Fruit fly (Drosophila melanogaster) whole organism, wandering third instar larva: ENCODE measurements around the gene CG17300.

Experiments used
- Abd-B ChIP-seq: fragments of >200 bp; optimal IDR thresholded peaks from 2 replicates; lab custom pipeline; 2017; ENCODE audit warnings: missing biosample characterization, missing genetic modification characterization
- CG32264 ChIP-seq: fragments of 200-800 bp; sonication (Bioruptor generic); optimal IDR thresholded peaks from 2 replicates; lab custom pipeline; 2016; ENCODE audit warnings: missing biosample characterization, missing genetic modification characterization
- CG9705 ChIP-seq: fragments of 200-800 bp; sonication (Bioruptor generic); optimal IDR thresholded peaks from 2 replicates; lab custom pipeline; 2018; ENCODE audit warnings: missing biosample characterization, mild to moderate bottlenecking, missing genetic modification characterization
- CrebA ChIP-seq: fragments of 200-800 bp; sonication (Bioruptor generic); optimal IDR thresholded peaks from 2 replicates; lab custom pipeline; 2016; ENCODE audit warnings: missing biosample characterization, mild to moderate bottlenecking, missing genetic modification characterization, borderline replicate concordance
- Dfd ChIP-seq: fragments of >200 bp; optimal IDR thresholded peaks from 2 replicates; lab custom pipeline; 2017; ENCODE audit warnings: missing biosample characterization, missing genetic modification characterization
- Dif ChIP-seq: fragments of 200-275, 200-300 bp; sonication (Bioruptor generic); optimal IDR thresholded peaks from 2 replicates; lab custom pipeline; 2018; ENCODE audit warnings: missing biosample characterization, missing genetic modification characterization; ENCODE audit not compliant: partially characterized antibody
- GATAd ChIP-seq: sonication (Bioruptor generic); optimal IDR thresholded peaks from 2 replicates; lab custom pipeline; 2016; ENCODE audit warnings: missing biosample characterization, missing genetic modification characterization
- HLH106 ChIP-seq: fragments of 200-800 bp; optimal IDR thresholded peaks from 3 replicates; lab custom pipeline; 2019; ENCODE audit warnings: missing biosample characterization, mild to moderate bottlenecking, missing genetic modification characterization, moderate library complexity
- Hnf4 ChIP-seq: fragments of 200-800 bp; sonication (Bioruptor generic); optimal IDR thresholded peaks from 2 replicates; lab custom pipeline; 2016; ENCODE audit warnings: missing biosample characterization, mild to moderate bottlenecking, missing genetic modification characterization
- Hr83 ChIP-seq: fragments of 200-300 bp; sonication (Bioruptor generic); optimal IDR thresholded peaks from 2 replicates; lab custom pipeline; 2016; ENCODE audit warnings: missing biosample characterization, mild to moderate bottlenecking, missing genetic modification characterization, moderate library complexity; ENCODE audit not compliant: poor library complexity, severe bottlenecking
- Jra ChIP-seq: sonication (Bioruptor generic); optimal IDR thresholded peaks from 2 replicates; lab custom pipeline; 2016; ENCODE audit warnings: missing biosample characterization, missing genetic modification characterization
- Mio ChIP-seq: sonication (Bioruptor generic); optimal IDR thresholded peaks from 2 replicates; lab custom pipeline; 2016; ENCODE audit warnings: missing biosample characterization, missing genetic modification characterization
- OdsH ChIP-seq: fragments of 200-800 bp; sonication (Bioruptor generic); optimal IDR thresholded peaks from 2 replicates; lab custom pipeline; 2016; ENCODE audit warnings: missing biosample characterization, mild to moderate bottlenecking, missing genetic modification characterization
- Rel ChIP-seq, 2 experiments: fragments of 200-800 bp; sonication (Bioruptor generic) in 1 of 2; optimal IDR thresholded peaks; 2 replicates in 1 of 2; 3 replicates in 1 of 2; lab custom pipeline; 2016 to 2019; ENCODE audit warnings: mild to moderate bottlenecking in 2 of 2, missing biosample characterization in 2 of 2, missing genetic modification characterization in 2 of 2, moderate library complexity in 1 of 2
- Sp1 ChIP-seq: fragments of 200-800 bp; sonication (Bioruptor generic); optimal IDR thresholded peaks from 3 replicates; lab custom pipeline; 2019; ENCODE audit warnings: missing biosample characterization, mild to moderate bottlenecking, missing genetic modification characterization, moderate library complexity
- Vsx2 ChIP-seq: fragments of 200-300, 225-300 bp; sonication (Bioruptor generic); optimal IDR thresholded peaks from 2 replicates; lab custom pipeline; 2018; ENCODE audit warnings: missing biosample characterization, missing genetic modification characterization; ENCODE audit not compliant: partially characterized antibody
- br ChIP-seq: fragments of 200-800 bp; sonication (Bioruptor generic); optimal IDR thresholded peaks from 2 replicates; lab custom pipeline; 2016; ENCODE audit warnings: missing biosample characterization, missing genetic modification characterization
- brk ChIP-seq: fragments of 200-800 bp; sonication (Bioruptor generic); optimal IDR thresholded peaks from 2 replicates; lab custom pipeline; 2016; ENCODE audit warnings: missing biosample characterization, mild to moderate bottlenecking, missing genetic modification characterization
- dl ChIP-seq, 2 experiments: fragments of 175-275, 200-275 bp in 1 of 2; fragments of 200-275 bp in 1 of 2; sonication (Bioruptor generic); optimal IDR thresholded peaks; lab custom pipeline; 2018; ENCODE audit warnings: mild to moderate bottlenecking in 2 of 2, missing biosample characterization in 2 of 2, missing genetic modification characterization in 2 of 2, moderate library complexity in 2 of 2; ENCODE audit not compliant: partially characterized antibody in 2 of 2, insufficient read depth in 1 of 2
- dsf ChIP-seq: sonication (Bioruptor generic); optimal IDR thresholded peaks from 2 replicates; lab custom pipeline; 2016; ENCODE audit warnings: missing biosample characterization, missing genetic modification characterization, borderline replicate concordance
- ey ChIP-seq: fragments of 200-800 bp; sonication (Bioruptor generic); optimal IDR thresholded peaks from 2 replicates; lab custom pipeline; 2016; ENCODE audit warnings: missing biosample characterization, missing genetic modification characterization
- foxo ChIP-seq, 2 experiments: fragments of 200-800 bp; sonication (Bioruptor generic); optimal IDR thresholded peaks; 2 replicates in 1 of 2; 3 replicates in 1 of 2; lab custom pipeline; 2016 to 2017; ENCODE audit warnings: missing biosample characterization in 2 of 2, missing genetic modification characterization in 2 of 2
- fru ChIP-seq: fragments of 200-800 bp; sonication (Bioruptor generic); optimal IDR thresholded peaks from 3 replicates; lab custom pipeline; 2016; ENCODE audit warnings: missing biosample characterization, mild to moderate bottlenecking, missing genetic modification characterization
- h ChIP-seq: fragments of 200-800 bp; sonication (Bioruptor generic); optimal IDR thresholded peaks from 3 replicates; lab custom pipeline; 2016; ENCODE audit warnings: missing biosample characterization, mild to moderate bottlenecking, missing genetic modification characterization
- jim ChIP-seq: fragments of 175-275, 200-325 bp; sonication (Bioruptor generic); optimal IDR thresholded peaks from 2 replicates; lab custom pipeline; 2016; ENCODE audit warnings: missing biosample characterization, mild to moderate bottlenecking, missing genetic modification characterization
- lola ChIP-seq: fragments of >200 bp; optimal IDR thresholded peaks from 2 replicates; lab custom pipeline; 2017; ENCODE audit warnings: missing biosample characterization, missing genetic modification characterization
- pan ChIP-seq: fragments of >200 bp; optimal IDR thresholded peaks from 2 replicates; lab custom pipeline; 2017
- psq ChIP-seq: fragments of 200-800 bp; sonication (Bioruptor generic); optimal IDR thresholded peaks from 3 replicates; lab custom pipeline; 2017; ENCODE audit warnings: missing biosample characterization, mild to moderate bottlenecking, missing genetic modification characterization, moderate library complexity
- rgr ChIP-seq: fragments of 200-800 bp; sonication (Bioruptor generic); optimal IDR thresholded peaks from 3 replicates; lab custom pipeline; 2016; ENCODE audit warnings: missing biosample characterization, mild to moderate bottlenecking, missing genetic modification characterization
- sage ChIP-seq: fragments of 200-800 bp; sonication (Bioruptor generic); optimal IDR thresholded peaks from 2 replicates; lab custom pipeline; 2016; ENCODE audit warnings: missing biosample characterization, mild to moderate bottlenecking, missing genetic modification characterization
- sv ChIP-seq: fragments of 200-800 bp; sonication (Bioruptor generic); optimal IDR thresholded peaks from 3 replicates; lab custom pipeline; 2016; ENCODE audit warnings: missing biosample characterization, missing genetic modification characterization
- tai ChIP-seq: sonication (Bioruptor generic); optimal IDR thresholded peaks from 2 replicates; lab custom pipeline; 2016; ENCODE audit warnings: missing biosample characterization, missing genetic modification characterization
- usp ChIP-seq: fragments of >200 bp; optimal IDR thresholded peaks from 2 replicates; lab custom pipeline; 2017; ENCODE audit warnings: missing biosample characterization, missing genetic modification characterization
- woc ChIP-seq: sonication (Bioruptor generic); optimal IDR thresholded peaks from 2 replicates; lab custom pipeline; 2016; ENCODE audit warnings: missing biosample characterization, mild to moderate bottlenecking, missing genetic modification characterization

The CG17300 gene

DNA sequence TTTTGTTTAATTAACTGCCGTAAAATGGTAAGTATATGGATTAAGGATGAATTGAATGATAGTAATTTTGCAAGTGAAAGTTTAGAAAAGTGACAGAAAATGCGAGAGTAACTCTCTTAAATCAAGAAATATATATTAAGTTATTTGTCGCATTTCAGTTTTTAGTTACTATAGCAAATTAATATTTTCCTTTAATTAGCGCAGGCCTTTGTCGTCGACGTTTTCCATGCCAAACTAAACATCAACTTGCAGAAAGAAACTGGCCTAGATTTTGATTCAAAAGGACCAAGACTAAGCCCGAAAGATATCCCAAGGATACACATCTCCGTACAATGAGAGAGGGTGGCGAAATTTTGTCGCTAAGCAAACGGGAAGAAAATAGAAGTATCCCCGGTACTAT lies at the start of gene CG17300:
Gene CG17300 (minus strand): TSS at position 101 of the 400 bp plus-strand sequence.
- TF ChIP-seq rgr (GFP tag; lab: Kevin White, UChicago) (no peak), CG9705 (GFP tag; lab: Kevin White, UChicago) (no peak), woc (GFP tag; lab: Kevin White, UChicago) (no peak), ey (GFP tag; lab: Kevin White, UChicago) (no peak), pan (lab: Kevin White, UChicago) (no peak), Hr83 (GFP tag; lab: Kevin White, UChicago) (no peak), Dif (GFP tag; lab: Kevin White, UChicago) (no peak), tai (no peak), HLH106 (tag; lab: Kevin White, UChicago) (no peak), OdsH (GFP tag; lab: Kevin White, UChicago) (no peak), GATAd (GFP tag; lab: Kevin White, UChicago) (no peak), Jra (no peak), dsf (no peak), psq (GFP tag; lab: Kevin White, UChicago) (no peak), sage (GFP tag; lab: Kevin White, UChicago) (no peak), Rel (GFP tag; optimal IDR thresholded peaks at IDR 0.05; lab: Kevin White, UChicago) (no peak), Rel (tag; optimal IDR thresholded peaks at IDR 0.05; lab: Kevin White, UChicago) (no peak)

DNA sequence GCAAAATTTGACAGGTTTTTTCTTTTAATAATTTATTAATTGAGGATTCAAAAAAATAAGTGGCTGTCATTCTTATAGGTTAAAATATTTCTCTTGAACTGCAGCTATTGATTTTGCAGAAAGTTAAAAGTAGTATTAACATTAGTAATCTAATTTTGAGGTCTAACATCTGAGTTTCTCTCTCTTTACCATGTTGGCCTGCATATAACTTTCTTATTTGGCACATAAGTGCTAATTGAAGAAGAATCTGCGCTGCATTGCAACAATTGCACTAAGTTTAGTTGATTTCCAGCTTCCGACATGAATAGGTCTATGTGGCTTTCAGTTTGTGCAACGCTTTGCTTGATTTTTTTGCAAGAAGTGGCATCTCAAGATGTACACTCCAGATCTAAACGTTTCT lies 48.9 kb upstream of the CG17300 start, which contains the start of gene CG33262:
Gene CG33262 (plus strand): TSS at position 301 of the 400 bp plus-strand sequence.
- TF ChIP-seq lola (GFP tag; lab: Kevin White, UChicago), result no peak
- TF ChIP-seq Mio (GFP tag; lab: Kevin White, UChicago), result no peak
- TF ChIP-seq Vsx2 (GFP tag; lab: Kevin White, UChicago), result no peak
- no peak for TF ChIP-seq pan (lab: Kevin White, UChicago)
- no peak for TF ChIP-seq rgr (GFP tag; lab: Kevin White, UChicago)
- no peak for TF ChIP-seq sv (GFP tag; lab: Kevin White, UChicago)
- TF ChIP-seq CG32264 (GFP tag; lab: Kevin White, UChicago), result no peak

DNA sequence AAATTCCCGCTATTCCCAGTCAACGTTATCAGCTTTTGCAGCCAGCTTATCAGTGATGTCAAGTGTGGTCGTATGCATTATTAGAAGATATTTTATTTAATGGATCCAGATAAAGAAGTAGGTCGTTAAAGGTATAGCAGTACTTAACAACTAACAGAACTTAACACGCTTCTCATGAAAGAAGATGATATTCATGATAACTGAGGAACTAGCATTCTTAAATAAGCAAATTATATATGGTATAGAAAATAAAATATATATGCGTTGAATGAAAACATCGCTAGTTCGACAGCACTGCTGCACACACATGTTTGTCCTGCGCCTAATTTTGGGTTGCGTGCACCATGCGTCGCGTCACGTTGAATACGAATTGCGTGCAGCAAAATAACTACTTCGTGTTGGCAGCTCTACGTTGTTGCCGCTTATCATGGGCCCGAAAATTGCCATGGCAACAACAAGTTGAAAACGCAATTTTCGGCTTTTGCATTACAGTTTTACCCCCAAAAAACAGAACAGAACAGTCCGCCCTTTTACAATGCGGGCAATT lies 48.4 kb upstream of the CG17300 start:
- TF ChIP-seq woc (GFP tag; lab: Kevin White, UChicago) (no peak), CrebA (GFP tag; lab: Kevin White, UChicago) (no peak), h (no peak), Jra (no peak), CG9705 (GFP tag; lab: Kevin White, UChicago) (no peak), HLH106 (tag; lab: Kevin White, UChicago) (no peak), br (no peak), usp (GFP tag; lab: Kevin White, UChicago) (no peak), dl (GFP tag; optimal IDR thresholded peaks at IDR 0.05; lab: Kevin White, UChicago; ENCODE audit: insufficient read depth in 1 of 2, partially characterized antibody in 2 of 2) (no peak), Mio (GFP tag; lab: Kevin White, UChicago) (no peak), brk (GFP tag; lab: Kevin White, UChicago) (no peak), OdsH (GFP tag; lab: Kevin White, UChicago) (no peak), Abd-B (GFP tag; lab: Kevin White, UChicago) (no peak), dsf (no peak), Sp1 (GFP tag; lab: Kevin White, UChicago) (no peak), CG32264 (GFP tag; lab: Kevin White, UChicago) (no peak), jim (no peak), GATAd (GFP tag; lab: Kevin White, UChicago) (no peak), Hnf4 (no peak), Hr83 (GFP tag; lab: Kevin White, UChicago) (no peak)

- TF ChIP-seq Dfd (GFP tag; lab: Kevin White, UChicago) (no peak), psq (GFP tag; lab: Kevin White, UChicago) (no peak), brk (GFP tag; lab: Kevin White, UChicago) (no peak), Jra (no peak), foxo (GFP tag; optimal IDR thresholded peaks at IDR 0.05; lab: Kevin White, UChicago) (no peak), woc (GFP tag; lab: Kevin White, UChicago) (no peak), CrebA (GFP tag; lab: Kevin White, UChicago) (no peak), fru (no peak), lola (GFP tag; lab: Kevin White, UChicago) (no peak), usp (GFP tag; lab: Kevin White, UChicago) (no peak), GATAd (GFP tag; lab: Kevin White, UChicago) (no peak), CG32264 (GFP tag; lab: Kevin White, UChicago) (no peak), dsf (no peak), dl (GFP tag; optimal IDR thresholded peaks at IDR 0.05; lab: Kevin White, UChicago; ENCODE audit: insufficient read depth in 1 of 2, partially characterized antibody in 2 of 2) (no peak), Hnf4 (no peak), sv (GFP tag; lab: Kevin White, UChicago) (no peak), pan (lab: Kevin White, UChicago) (no peak), Rel (GFP tag; optimal IDR thresholded peaks at IDR 0.05; lab: Kevin White, UChicago) (no peak), Rel (tag; optimal IDR thresholded peaks at IDR 0.05; lab: Kevin White, UChicago) (no peak), OdsH (GFP tag; lab: Kevin White, UChicago) (no peak), br (no peak)
- TF ChIP-seq, all 38 proteins: peak for 0
Measured at dm6 chr3L:13134906-13135305, 47.8 kb upstream of the CG17300 start.
